Fruit fly (Drosophila melanogaster): Measurements from ENCODE around the gene CG3823.
A peak's percentile ranks its signal among the peaks of the same experiment; 100 is the strongest.

Gene CG3823

dm6 chrX:6278879-6279628 is 24.7 kb upstream of the CG3823 start (continued):
- TF ChIP-seq HLH3B (GFP tag; IDR thresholded peaks at IDR 0.05) (0 out of 2 replicates have a peak, but pooled peaks have one; percentile 16), CrebB (tag; optimal IDR thresholded peaks at IDR 0.05) (no peak), Rfx (GFP tag; IDR thresholded peaks at IDR 0.05) (0 out of 2 replicates have a peak, but pooled peaks have one; percentile 14), NC2β (GFP tag; optimal IDR thresholded peaks at IDR 0.05) (peak; percentile 29), Nf-YA (GFP tag; IDR thresholded peaks at IDR 0.05) (no peak), HmgD (GFP tag; optimal IDR thresholded peaks at IDR 0.05) (no peak), sima (GFP tag; optimal IDR thresholded peaks at IDR 0.05) (no peak), CG17359 (tag; optimal IDR thresholded peaks at IDR 0.05) (peak; percentile 44), crc (GFP tag; optimal IDR thresholded peaks at IDR 0.05) (no peak), Opbp (GFP tag; IDR thresholded peaks at IDR 0.05; ENCODE audit: partially characterized antibody) (peak; percentile 13; the same call in 1 of the 3 replicates), croc (GFP tag; conservative IDR thresholded peaks at IDR 0.05) (no peak), CG18619 (GFP tag; optimal IDR thresholded peaks at IDR 0.05) (peak; percentile 39), CG33213 (GFP tag; optimal IDR thresholded peaks at IDR 0.05) (peak; percentile 38), ro (GFP tag; IDR thresholded peaks at IDR 0.05) (no peak), org-1 (GFP tag; optimal IDR thresholded peaks at IDR 0.05) (peak; percentile 6), CG11398 (GFP tag; optimal IDR thresholded peaks at IDR 0.05) (peak; percentile 46), Dek (tag; optimal IDR thresholded peaks at IDR 0.05) (peak; percentile 11), CG10959 (GFP tag; IDR thresholded peaks at IDR 0.05) (no peak), Adf1 (GFP tag; IDR thresholded peaks at IDR 0.05) (no peak), shn (GFP tag; optimal IDR thresholded peaks at IDR 0.05) (no peak), lab (GFP tag; optimal IDR thresholded peaks at IDR 0.05) (peak; percentile 45), Eip74EF (GFP tag; optimal IDR thresholded peaks at IDR 0.05) (no peak), gcm (GFP tag; optimal IDR thresholded peaks at IDR 0.05) (peak; percentile 10), MTF-1 (GFP tag; optimal IDR thresholded peaks at IDR 0.05; ENCODE audit: borderline replicate concordance) (peak; percentile 18), CG12219 (GFP tag; optimal IDR thresholded peaks at IDR 0.05) (no peak), ab (GFP tag; optimal IDR thresholded peaks at IDR 0.05) (no peak), twi (tag; optimal IDR thresholded peaks at IDR 0.05) (peak; percentile 55), sim (GFP tag; IDR thresholded peaks at IDR 0.05) (no peak), bab2 (GFP tag; optimal IDR thresholded peaks at IDR 0.05) (no peak), tgo (GFP tag; IDR thresholded peaks at IDR 0.05) (no peak), CG32532 (GFP tag; IDR thresholded peaks at IDR 0.05) (no peak), C15 (GFP tag; IDR thresholded peaks at IDR 0.05) (no peak), E2f1 (GFP tag; IDR thresholded peaks at IDR 0.05) (no peak), CG15601 (tag; optimal IDR thresholded peaks at IDR 0.05) (peak; percentile 23), Atf6 (GFP tag; IDR thresholded peaks at IDR 0.05) (0 out of 2 replicates have a peak, but pooled peaks have one; percentile 29), dpn (GFP tag; optimal IDR thresholded peaks at IDR 0.05) (no peak), CG18011 (GFP tag; optimal IDR thresholded peaks at IDR 0.05) (no peak), CG10654 (GFP tag; optimal IDR thresholded peaks at IDR 0.05) (no peak), CG17361 (GFP tag; IDR thresholded peaks at IDR 0.05) (peak; percentile 48; the same call in 2 of the 3 replicates), CG2712 (tag; optimal IDR thresholded peaks at IDR 0.05) (peak; percentile 3), kah (GFP tag; optimal IDR thresholded peaks at IDR 0.05) (peak; percentile 7), HLH4C (GFP tag; IDR thresholded peaks at IDR 0.05; ENCODE audit: partially characterized antibody) (0 out of 3 replicates have a peak, but pooled peaks have one; percentile 43), sens (GFP tag) (peak; percentile 87), caup (GFP tag; optimal IDR thresholded peaks at IDR 0.05; ENCODE audit: severe bottlenecking) (peak; percentile 25), pnt (GFP tag; optimal IDR thresholded peaks at IDR 0.05) (no peak), NC2α (GFP tag; optimal IDR thresholded peaks at IDR 0.05) (peak; percentile 63), CG5953 (GFP tag; IDR thresholded peaks at IDR 0.05) (no peak), H2.0 (GFP tag; IDR thresholded peaks at IDR 0.05) (no peak), tll (GFP tag; optimal IDR thresholded peaks at IDR 0.05) (peak in 1 of 2 experiments; percentile 9)

Measured in whole organism, embryonic.